Worm (Caenorhabditis elegans): ENCODE measurements around the gene mrps-18C.

The mrps-18C gene

ce11 chrIII:4934896-4935628 lies at the start of gene mrps-18C:
TSS of gene mrps-18C (plus strand) at chrIII:4935578.
- TF ChIP-seq scrt-1 (GFP tag; IDR thresholded peaks at IDR 0.05) = no peak
- no peak for TF ChIP-seq hmg-4 (GFP tag; optimal IDR thresholded peaks at IDR 0.05)
- TF ChIP-seq pes-1 (GFP tag; IDR thresholded peaks at IDR 0.05) = no peak
- no peak for TF ChIP-seq tbx-11 (GFP tag; IDR thresholded peaks at IDR 0.05)
- no peak for TF ChIP-seq F13C5.2 (tag; optimal IDR thresholded peaks at IDR 0.05)
- no peak for TF ChIP-seq aly-1 (tag; optimal IDR thresholded peaks at IDR 0.05)
- no peak for TF ChIP-seq tbx-37 (GFP tag; conservative IDR thresholded peaks at IDR 0.05)
- TF ChIP-seq ceh-36 (tag; optimal IDR thresholded peaks at IDR 0.05) = no peak
- TF ChIP-seq ama-1 (optimal IDR thresholded peaks at IDR 0.05) = no peak
- no peak for TF ChIP-seq hnd-1 (tag; optimal IDR thresholded peaks at IDR 0.05)
- TF ChIP-seq sea-1 (GFP tag; conservative IDR thresholded peaks at IDR 0.05) = no peak
- no peak for TF ChIP-seq ceh-13 (GFP tag; optimal IDR thresholded peaks at IDR 0.05)
- no peak for TF ChIP-seq tra-4 (tag; optimal IDR thresholded peaks at IDR 0.05)
- TF ChIP-seq hmbx-1 (tag; optimal IDR thresholded peaks at IDR 0.05) = no peak
- no peak for TF ChIP-seq flt-1 (GFP tag; IDR thresholded peaks at IDR 0.05)
- TF ChIP-seq B0310.2 (tag; optimal IDR thresholded peaks at IDR 0.05) = no peak
- TF ChIP-seq ets-7 (tag; optimal IDR thresholded peaks at IDR 0.05) = no peak

- TF ChIP-seq hnd-1 (tag; optimal IDR thresholded peaks at IDR 0.05) = no peak
- no peak for TF ChIP-seq ets-7 (tag; optimal IDR thresholded peaks at IDR 0.05)
- TF ChIP-seq ceh-13 (GFP tag; optimal IDR thresholded peaks at IDR 0.05) = no peak
- no peak for TF ChIP-seq pes-1 (GFP tag; IDR thresholded peaks at IDR 0.05)
- TF ChIP-seq F13C5.2 (tag; optimal IDR thresholded peaks at IDR 0.05) = no peak
- no peak for TF ChIP-seq sea-1 (GFP tag; conservative IDR thresholded peaks at IDR 0.05)
- no peak for TF ChIP-seq hmg-4 (GFP tag; optimal IDR thresholded peaks at IDR 0.05)
- no peak for TF ChIP-seq tbx-11 (GFP tag; IDR thresholded peaks at IDR 0.05)
- TF ChIP-seq aly-1 (tag; optimal IDR thresholded peaks at IDR 0.05) = no peak
- no peak for TF ChIP-seq hmbx-1 (tag; optimal IDR thresholded peaks at IDR 0.05)
- TF ChIP-seq ceh-36 (tag; optimal IDR thresholded peaks at IDR 0.05) = no peak
- TF ChIP-seq ama-1 (optimal IDR thresholded peaks at IDR 0.05) = no peak
- TF ChIP-seq flt-1 (GFP tag; IDR thresholded peaks at IDR 0.05) = no peak
- TF ChIP-seq B0310.2 (tag; optimal IDR thresholded peaks at IDR 0.05) = no peak
- TF ChIP-seq scrt-1 (GFP tag; IDR thresholded peaks at IDR 0.05) = no peak
- no peak for TF ChIP-seq tbx-37 (GFP tag; conservative IDR thresholded peaks at IDR 0.05)
These were observed 48.1 kb upstream of the mrps-18C start, which contains the start of gene clec-6 for ce11 chrIII:4887291-4887690. TSS of gene clec-6 (minus strand) at chrIII:4887444.

ce11 chrIII:4890997-4891396 lies 44.4 kb upstream of the mrps-18C start, which contains the start of gene F26F4.5:
TSS of gene F26F4.5 (minus strand) at chrIII:4891252.
- no peak for TF ChIP-seq hnd-1 (tag; optimal IDR thresholded peaks at IDR 0.05)
- TF ChIP-seq F13C5.2 (tag; optimal IDR thresholded peaks at IDR 0.05) = no peak
- TF ChIP-seq sea-1 (GFP tag; conservative IDR thresholded peaks at IDR 0.05) = no peak
- no peak for TF ChIP-seq ama-1 (optimal IDR thresholded peaks at IDR 0.05)
- TF ChIP-seq pes-1 (GFP tag; IDR thresholded peaks at IDR 0.05) = no peak
- TF ChIP-seq tbx-37 (GFP tag; conservative IDR thresholded peaks at IDR 0.05) = no peak
- TF ChIP-seq B0310.2 (tag; optimal IDR thresholded peaks at IDR 0.05) = no peak
- TF ChIP-seq tbx-11 (GFP tag; IDR thresholded peaks at IDR 0.05) = no peak
- no peak for TF ChIP-seq ceh-36 (tag; optimal IDR thresholded peaks at IDR 0.05)
- no peak for TF ChIP-seq tra-4 (tag; optimal IDR thresholded peaks at IDR 0.05)
- no peak for TF ChIP-seq ceh-13 (GFP tag; optimal IDR thresholded peaks at IDR 0.05)
- no peak for TF ChIP-seq hmg-4 (GFP tag; optimal IDR thresholded peaks at IDR 0.05)
- TF ChIP-seq hmbx-1 (tag; optimal IDR thresholded peaks at IDR 0.05) = no peak
- no peak for TF ChIP-seq scrt-1 (GFP tag; IDR thresholded peaks at IDR 0.05)
- no peak for TF ChIP-seq aly-1 (tag; optimal IDR thresholded peaks at IDR 0.05)
- TF ChIP-seq flt-1 (GFP tag; IDR thresholded peaks at IDR 0.05) = no peak
- TF ChIP-seq ets-7 (tag; optimal IDR thresholded peaks at IDR 0.05) = no peak

DNA sequence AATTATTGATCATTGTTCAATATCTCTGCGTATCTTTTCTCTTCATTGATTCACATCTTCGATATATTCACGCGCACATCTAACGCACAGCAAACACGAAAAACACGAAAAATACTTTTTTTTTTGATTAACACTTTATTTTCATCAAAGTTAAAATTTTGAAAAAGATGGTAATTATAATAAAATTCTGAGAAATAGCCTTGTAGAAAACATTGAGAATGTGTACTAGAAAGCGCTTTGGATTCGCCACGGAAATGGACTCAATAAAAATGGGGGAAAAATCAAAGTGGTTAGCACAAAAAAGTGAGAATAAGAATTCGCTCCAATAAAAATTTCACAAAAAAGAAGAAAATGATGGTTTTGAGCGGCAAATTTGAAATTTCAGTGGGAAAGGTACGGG lies 41.8 kb upstream of the mrps-18C start, which contains the start of gene F26F4.6:
Gene F26F4.6 (minus strand): TSS at position 101 of the 400 bp plus-strand sequence.
- TF ChIP-seq hnd-1 (tag; optimal IDR thresholded peaks at IDR 0.05) (no peak), F13C5.2 (tag; optimal IDR thresholded peaks at IDR 0.05) (no peak), scrt-1 (GFP tag; IDR thresholded peaks at IDR 0.05) (no peak), sea-1 (GFP tag; conservative IDR thresholded peaks at IDR 0.05) (no peak), ets-7 (tag; optimal IDR thresholded peaks at IDR 0.05) (no peak), hmbx-1 (tag; optimal IDR thresholded peaks at IDR 0.05) (no peak), tbx-37 (GFP tag; conservative IDR thresholded peaks at IDR 0.05) (no peak), ceh-13 (GFP tag; optimal IDR thresholded peaks at IDR 0.05) (no peak), pes-1 (GFP tag; IDR thresholded peaks at IDR 0.05) (no peak), ama-1 (optimal IDR thresholded peaks at IDR 0.05) (no peak), tra-4 (tag; optimal IDR thresholded peaks at IDR 0.05) (no peak), B0310.2 (tag; optimal IDR thresholded peaks at IDR 0.05) (no peak), ceh-36 (tag; optimal IDR thresholded peaks at IDR 0.05) (no peak), flt-1 (GFP tag; IDR thresholded peaks at IDR 0.05) (no peak), tbx-11 (GFP tag; IDR thresholded peaks at IDR 0.05) (no peak), hmg-4 (GFP tag; optimal IDR thresholded peaks at IDR 0.05) (no peak), aly-1 (tag; optimal IDR thresholded peaks at IDR 0.05) (no peak)

- TF ChIP-seq hnd-1 (tag; optimal IDR thresholded peaks at IDR 0.05) (no peak), hmg-4 (GFP tag; optimal IDR thresholded peaks at IDR 0.05) (no peak), B0310.2 (tag; optimal IDR thresholded peaks at IDR 0.05) (no peak), ets-7 (tag; optimal IDR thresholded peaks at IDR 0.05) (no peak), ceh-36 (tag; optimal IDR thresholded peaks at IDR 0.05) (no peak), aly-1 (tag; optimal IDR thresholded peaks at IDR 0.05) (no peak), pes-1 (GFP tag; IDR thresholded peaks at IDR 0.05) (no peak), F13C5.2 (tag; optimal IDR thresholded peaks at IDR 0.05) (no peak), hmbx-1 (tag; optimal IDR thresholded peaks at IDR 0.05) (no peak), flt-1 (GFP tag; IDR thresholded peaks at IDR 0.05) (no peak), ama-1 (optimal IDR thresholded peaks at IDR 0.05) (no peak), scrt-1 (GFP tag; IDR thresholded peaks at IDR 0.05) (no peak), sea-1 (GFP tag; conservative IDR thresholded peaks at IDR 0.05) (no peak), tra-4 (tag; optimal IDR thresholded peaks at IDR 0.05) (no peak), ceh-13 (GFP tag; optimal IDR thresholded peaks at IDR 0.05) (no peak)
These were observed 40.1 kb upstream of the mrps-18C start for ce11 chrIII:4895313-4895712.

- TF ChIP-seq tra-4 (tag; optimal IDR thresholded peaks at IDR 0.05) (no peak), flt-1 (GFP tag; IDR thresholded peaks at IDR 0.05) (no peak), tbx-11 (GFP tag; IDR thresholded peaks at IDR 0.05) (no peak), B0310.2 (tag; optimal IDR thresholded peaks at IDR 0.05) (no peak), ceh-13 (GFP tag; optimal IDR thresholded peaks at IDR 0.05) (no peak), ets-7 (tag; optimal IDR thresholded peaks at IDR 0.05) (no peak), ama-1 (optimal IDR thresholded peaks at IDR 0.05) (no peak), F13C5.2 (tag; optimal IDR thresholded peaks at IDR 0.05) (no peak), tbx-37 (GFP tag; conservative IDR thresholded peaks at IDR 0.05) (no peak), hmbx-1 (tag; optimal IDR thresholded peaks at IDR 0.05) (no peak), hmg-4 (GFP tag; optimal IDR thresholded peaks at IDR 0.05) (no peak), hnd-1 (tag; optimal IDR thresholded peaks at IDR 0.05) (no peak), scrt-1 (GFP tag; IDR thresholded peaks at IDR 0.05) (no peak), pes-1 (GFP tag; IDR thresholded peaks at IDR 0.05) (no peak), ceh-36 (tag; optimal IDR thresholded peaks at IDR 0.05) (no peak), sea-1 (GFP tag; conservative IDR thresholded peaks at IDR 0.05) (no peak), aly-1 (tag; optimal IDR thresholded peaks at IDR 0.05) (no peak)
These were observed 36.3 kb upstream of the mrps-18C start, which contains the start of gene nhl-2 for ce11 chrIII:4899035-4899578. TSS of gene nhl-2 (minus strand) at chrIII:4899085.

Data from whole organism, early embryonic.